Fruit fly (Drosophila melanogaster) Kc167 (cell line): Measurements from ENCODE around the gene Ostgamma.

Source experiments
- Myc ChIP-seq: fragments of >200 bp; optimal IDR thresholded peaks from 2 replicates; lab custom pipeline; 2017; ENCODE audit warnings: missing external identifiers
- Sin3A ChIP-seq: fragments of >200 bp; optimal IDR thresholded peaks from 2 replicates; lab custom pipeline; 2018; ENCODE audit warnings: missing external identifiers
- h ChIP-seq: fragments of >200 bp; optimal IDR thresholded peaks from 3 replicates; lab custom pipeline; 2018; ENCODE audit warnings: missing external identifiers
- insv ChIP-seq: fragments of >200 bp; optimal IDR thresholded peaks from 3 replicates; lab custom pipeline; 2018; ENCODE audit warnings: missing external identifiers
- psq ChIP-seq: fragments of >200 bp; optimal IDR thresholded peaks from 2 replicates; lab custom pipeline; 2017; ENCODE audit warnings: missing external identifiers
- ttk ChIP-seq: sonication (Bioruptor generic); optimal IDR thresholded peaks from 2 replicates; lab custom pipeline; 2017; ENCODE audit warnings: missing external identifiers

dm6 chr2L:8333185-8333584 is 25.2 kb upstream of the Ostgamma start:
- no peak for TF ChIP-seq Sin3A (lab: Kevin White, UChicago)
- TF ChIP-seq psq = no peak
- no peak for TF ChIP-seq h (lab: Kevin White, UChicago)
- no peak for TF ChIP-seq Myc (lab: Kevin White, UChicago)
- no peak for TF ChIP-seq insv (lab: Kevin White, UChicago)
- TF ChIP-seq ttk (lab: Kevin White, UChicago) = no peak
